Fruit fly (Drosophila melanogaster) whole organism, embryonic: ENCODE data around the gene Pvr.
A peak's percentile ranks its signal among the peaks of the same experiment; 100 is the strongest.

ENCODE experiments used
- Atf3 ChIP-seq: fragments of 200-800 bp; sonication (Bioruptor generic); optimal IDR thresholded peaks from 3 replicates; lab custom pipeline; 2016; ENCODE audit warnings: missing biosample characterization, missing genetic modification characterization
- CG10959 ChIP-seq: fragments of 200-800 bp; sonication (Bioruptor generic); IDR thresholded peaks from 2 replicates; pipeline ENCODE4 v1.3.6; 2022; ENCODE audit warnings: missing biosample characterization, missing genetic modification characterization
- CG11456 ChIP-seq: fragments of 200-800 bp; sonication (Bioruptor generic); IDR thresholded peaks from 3 replicates; pipeline ENCODE4 v1.3.6; 2022; ENCODE audit warnings: missing biosample characterization, missing genetic modification characterization
- CG11560 ChIP-seq: fragments of 200-800 bp; sonication (Bioruptor generic); IDR thresholded peaks from 3 replicates; pipeline ENCODE4 v1.3.6; 2022; ENCODE audit warnings: missing biosample characterization, missing genetic modification characterization
- CG11723 ChIP-seq: fragments of 200-800 bp; sonication (Bioruptor generic); optimal IDR thresholded peaks from 2 replicates; lab custom pipeline; 2017; ENCODE audit warnings: missing biosample characterization, mild to moderate bottlenecking, missing genetic modification characterization
- CG12071 ChIP-seq: fragments of 200-800 bp; sonication (Bioruptor generic); optimal IDR thresholded peaks from 3 replicates; lab custom pipeline; 2018; ENCODE audit warnings: missing biosample characterization, mild to moderate bottlenecking, missing genetic modification characterization
- CG12299 ChIP-seq: fragments of 200-800 bp; sonication (Bioruptor generic); optimal IDR thresholded peaks from 2 replicates; lab custom pipeline; 2018; ENCODE audit warnings: missing biosample characterization, mild to moderate bottlenecking, missing genetic modification characterization
- CG12391 ChIP-seq: fragments of 200-800 bp; sonication (Bioruptor generic); optimal IDR thresholded peaks from 3 replicates; lab custom pipeline; 2018; ENCODE audit warnings: missing biosample characterization, mild to moderate bottlenecking, missing genetic modification characterization, moderate library complexity
- CG13287 ChIP-seq: fragments of 200-800 bp; sonication (Bioruptor generic); IDR thresholded peaks from 2 replicates; pipeline ENCODE4 v1.3.6; 2022; ENCODE audit warnings: missing biosample characterization, missing genetic modification characterization; ENCODE audit not compliant: partially characterized antibody
- CG14050 ChIP-seq: fragments of 200-800 bp; sonication (Bioruptor generic); IDR thresholded peaks from 3 replicates; pipeline ENCODE4 v1.3.6; 2022; ENCODE audit warnings: missing biosample characterization, missing genetic modification characterization
- CG1602 ChIP-seq: fragments of 200-800 bp; sonication (Bioruptor generic); optimal IDR thresholded peaks from 3 replicates; lab custom pipeline; 2016; ENCODE audit warnings: missing biosample characterization, missing genetic modification characterization
- CG17359 ChIP-seq: fragments of 200-800 bp; sonication (Bioruptor generic); optimal IDR thresholded peaks from 3 replicates; lab custom pipeline; 2018; ENCODE audit warnings: missing biosample characterization, mild to moderate bottlenecking, missing genetic modification characterization, moderate library complexity
- CG1792 ChIP-seq: fragments of 200-800 bp; sonication (Bioruptor generic); optimal IDR thresholded peaks from 2 replicates; lab custom pipeline; 2016; ENCODE audit warnings: missing biosample characterization, missing genetic modification characterization
- CG3163 ChIP-seq: fragments of 200-800 bp; sonication (Bioruptor generic); optimal IDR thresholded peaks from 3 replicates; lab custom pipeline; 2016; ENCODE audit warnings: missing biosample characterization, missing genetic modification characterization
- CG32532 ChIP-seq: fragments of 200-800 bp; sonication (Bioruptor generic); IDR thresholded peaks from 2 replicates; pipeline ENCODE4 v1.3.6; 2022; ENCODE audit warnings: missing biosample characterization, missing genetic modification characterization
- CG32767 ChIP-seq: fragments of 200-800 bp; sonication (Bioruptor generic); IDR thresholded peaks from 2 replicates; pipeline ENCODE4 v1.3.6; 2022; ENCODE audit warnings: missing biosample characterization, missing genetic modification characterization
- CG4404 ChIP-seq: fragments of 200-800 bp; sonication (Bioruptor generic); IDR thresholded peaks from 2 replicates; pipeline ENCODE4 v1.3.6; 2022; ENCODE audit warnings: missing biosample characterization, missing genetic modification characterization
- CG6654 ChIP-seq: fragments of 200-800 bp; sonication (Bioruptor generic); optimal IDR thresholded peaks from 2 replicates; lab custom pipeline; 2017; ENCODE audit warnings: missing biosample characterization, mild to moderate bottlenecking, missing genetic modification characterization
- CG7357 ChIP-seq: fragments of 200-800 bp; sonication (Bioruptor generic); IDR thresholded peaks from 3 replicates; pipeline ENCODE4 v1.3.6; 2022; ENCODE audit warnings: missing biosample characterization, missing genetic modification characterization
- CG9817 ChIP-seq: fragments of 200-800 bp; sonication (Bioruptor generic); optimal IDR thresholded peaks from 2 replicates; lab custom pipeline; 2018; ENCODE audit warnings: missing biosample characterization, mild to moderate bottlenecking, missing genetic modification characterization, moderate library complexity
- CG9932 ChIP-seq: fragments of 200-800 bp; sonication (Bioruptor generic); IDR thresholded peaks from 2 replicates; pipeline ENCODE4 v1.3.6; 2022; ENCODE audit warnings: missing biosample characterization, missing genetic modification characterization
- CTCF ChIP-seq: fragments of 200-800 bp; sonication (Bioruptor generic); optimal IDR thresholded peaks from 2 replicates; lab custom pipeline; 2017; ENCODE audit warnings: missing biosample characterization, mild to moderate bottlenecking, missing genetic modification characterization, moderate library complexity
- Dbx ChIP-seq: fragments of 200-800 bp; sonication (Bioruptor generic); IDR thresholded peaks from 3 replicates; pipeline ENCODE4 v1.3.6; 2022; ENCODE audit warnings: missing biosample characterization, missing genetic modification characterization
- Hmr ChIP-seq: fragments of 200-800 bp; sonication (Bioruptor generic); optimal IDR thresholded peaks from 3 replicates; lab custom pipeline; 2017; ENCODE audit warnings: mild to moderate bottlenecking, missing biosample characterization, missing genetic modification reagents, missing genetic modification characterization
- Med ChIP-seq: fragments of 200-800 bp; sonication (Bioruptor generic); peaks from one replicate; lab custom pipeline; 2016; ENCODE audit warnings: missing biosample characterization, missing genetic modification characterization, mild to moderate bottlenecking, inconsistent platforms, moderate library complexity
- Mes4 ChIP-seq: fragments of 200-800 bp; sonication (Bioruptor generic); optimal IDR thresholded peaks from 2 replicates; lab custom pipeline; 2016; ENCODE audit warnings: missing biosample characterization, missing genetic modification characterization
- Oaz ChIP-seq: fragments of 200-800 bp; sonication (Bioruptor generic); IDR thresholded peaks from 2 replicates; pipeline ENCODE4 v1.3.6; 2022; ENCODE audit warnings: missing biosample characterization, missing genetic modification characterization
- Ravus ChIP-seq: fragments of 200-800 bp; sonication (Bioruptor generic); IDR thresholded peaks from 2 replicates; pipeline ENCODE4 v1.3.6; 2022; ENCODE audit warnings: missing biosample characterization, missing genetic modification characterization
- Sry-δ ChIP-seq: fragments of 200-800 bp; sonication (Bioruptor generic); optimal IDR thresholded peaks from 2 replicates; lab custom pipeline; 2016; ENCODE audit warnings: missing biosample characterization, missing genetic modification characterization
- Ssrp ChIP-seq: fragments of 200-800 bp; sonication (Bioruptor generic); optimal IDR thresholded peaks from 2 replicates; lab custom pipeline; 2018; ENCODE audit warnings: missing biosample characterization, mild to moderate bottlenecking, missing genetic modification characterization, moderate library complexity
- caup ChIP-seq: fragments of 200-800 bp; sonication (Bioruptor generic); optimal IDR thresholded peaks from 3 replicates; lab custom pipeline; 2017; ENCODE audit warnings: missing biosample characterization, mild to moderate bottlenecking, missing genetic modification characterization, moderate library complexity; ENCODE audit not compliant: severe bottlenecking
- da ChIP-seq: fragments of 200-800 bp; sonication (Bioruptor generic); optimal IDR thresholded peaks from 2 replicates; lab custom pipeline; 2016; ENCODE audit warnings: missing biosample characterization, missing genetic modification characterization
- danr ChIP-seq: fragments of 200-800 bp; sonication (Bioruptor generic); IDR thresholded peaks from 2 replicates; pipeline ENCODE4 v1.3.6; 2022; ENCODE audit warnings: missing biosample characterization, missing genetic modification characterization
- dpn ChIP-seq, 2 experiments: fragments of 200-800 bp; sonication (Bioruptor generic); optimal IDR thresholded peaks; 3 replicates each; lab custom pipeline; 2016; ENCODE audit warnings: missing biosample characterization in 2 of 2, missing genetic modification characterization in 2 of 2
- eyg ChIP-seq: fragments of 200-800 bp; sonication (Bioruptor generic); optimal IDR thresholded peaks from 3 replicates; lab custom pipeline; 2016; ENCODE audit warnings: missing biosample characterization, missing genetic modification characterization
- ftz-f1 ChIP-seq: fragments of 200-800 bp; sonication (Bioruptor generic); optimal IDR thresholded peaks from 2 replicates; lab custom pipeline; 2016; ENCODE audit warnings: missing biosample characterization, missing genetic modification characterization
- gcm2 ChIP-seq: fragments of 200-800 bp; sonication (Bioruptor generic); optimal IDR thresholded peaks from 2 replicates; lab custom pipeline; 2016; ENCODE audit warnings: missing biosample characterization, missing genetic modification characterization
- gfzf ChIP-seq: fragments of 200-800 bp; sonication (Bioruptor generic); optimal IDR thresholded peaks from 2 replicates; lab custom pipeline; 2016; ENCODE audit warnings: missing biosample characterization, mild to moderate bottlenecking, missing genetic modification characterization, moderate library complexity
- gsb-n ChIP-seq: fragments of 200-800 bp; sonication (Bioruptor generic); optimal IDR thresholded peaks from 3 replicates; lab custom pipeline; 2018; ENCODE audit warnings: missing biosample characterization, mild to moderate bottlenecking, missing genetic modification characterization
- h ChIP-seq: fragments of >200 bp; optimal IDR thresholded peaks from 2 replicates; lab custom pipeline; 2017
- hbn ChIP-seq: fragments of 200-800 bp; sonication (Bioruptor generic); IDR thresholded peaks from 2 replicates; pipeline ENCODE4 v1.3.6; 2022; ENCODE audit warnings: missing biosample characterization, missing genetic modification characterization; ENCODE audit not compliant: partially characterized antibody
- ind ChIP-seq: fragments of 200-800 bp; sonication (Bioruptor generic); optimal IDR thresholded peaks from 3 replicates; lab custom pipeline; 2016; ENCODE audit warnings: missing biosample characterization, missing genetic modification characterization
- mirr ChIP-seq: fragments of 200-800 bp; sonication (Bioruptor generic); optimal IDR thresholded peaks from 3 replicates; lab custom pipeline; 2018; ENCODE audit warnings: missing biosample characterization, mild to moderate bottlenecking, missing genetic modification characterization
- nmo ChIP-seq: fragments of 200-800 bp; sonication (Bioruptor generic); optimal IDR thresholded peaks from 2 replicates; lab custom pipeline; 2018; ENCODE audit warnings: missing biosample characterization, mild to moderate bottlenecking, missing genetic modification characterization, moderate library complexity
- onecut ChIP-seq: fragments of 200-800 bp; sonication (Bioruptor generic); IDR thresholded peaks from 2 replicates; pipeline ENCODE4 v1.3.6; 2022; ENCODE audit warnings: missing biosample characterization, missing genetic modification characterization
- p53 ChIP-seq: fragments of 200-800 bp; sonication (Bioruptor generic); optimal IDR thresholded peaks from 2 replicates; lab custom pipeline; 2016; ENCODE audit warnings: missing biosample characterization, missing genetic modification characterization
- phol ChIP-seq: fragments of 200-800 bp; sonication (Bioruptor generic); optimal IDR thresholded peaks from 3 replicates; lab custom pipeline; 2018; ENCODE audit warnings: missing biosample characterization, mild to moderate bottlenecking, missing genetic modification characterization, moderate library complexity
- schlank ChIP-seq: fragments of 200-800 bp; sonication (Bioruptor generic); optimal IDR thresholded peaks from 2 replicates; lab custom pipeline; 2018; ENCODE audit warnings: missing biosample characterization, mild to moderate bottlenecking, missing genetic modification characterization
- sna ChIP-seq: fragments of 200-800 bp; sonication (Bioruptor generic); IDR thresholded peaks from 2 replicates; pipeline ENCODE4 v1.3.6; 2022; ENCODE audit warnings: missing biosample characterization, missing genetic modification characterization; ENCODE audit not compliant: partially characterized antibody
- wor ChIP-seq: fragments of 200-800 bp; sonication (Bioruptor generic); IDR thresholded peaks from 2 replicates; pipeline ENCODE4 v1.3.6; 2022; ENCODE audit warnings: missing biosample characterization, missing genetic modification characterization
- zf30C ChIP-seq: fragments of 200-800 bp; sonication (Bioruptor generic); optimal IDR thresholded peaks from 3 replicates; lab custom pipeline; 2018; ENCODE audit warnings: missing biosample characterization, mild to moderate bottlenecking, missing genetic modification characterization
- zfh1 ChIP-seq: fragments of 200-800 bp; sonication (Bioruptor generic); IDR thresholded peaks from 3 replicates; pipeline ENCODE4 v1.3.6; 2022; ENCODE audit warnings: missing biosample characterization, missing genetic modification characterization

The Pvr gene

DNA sequence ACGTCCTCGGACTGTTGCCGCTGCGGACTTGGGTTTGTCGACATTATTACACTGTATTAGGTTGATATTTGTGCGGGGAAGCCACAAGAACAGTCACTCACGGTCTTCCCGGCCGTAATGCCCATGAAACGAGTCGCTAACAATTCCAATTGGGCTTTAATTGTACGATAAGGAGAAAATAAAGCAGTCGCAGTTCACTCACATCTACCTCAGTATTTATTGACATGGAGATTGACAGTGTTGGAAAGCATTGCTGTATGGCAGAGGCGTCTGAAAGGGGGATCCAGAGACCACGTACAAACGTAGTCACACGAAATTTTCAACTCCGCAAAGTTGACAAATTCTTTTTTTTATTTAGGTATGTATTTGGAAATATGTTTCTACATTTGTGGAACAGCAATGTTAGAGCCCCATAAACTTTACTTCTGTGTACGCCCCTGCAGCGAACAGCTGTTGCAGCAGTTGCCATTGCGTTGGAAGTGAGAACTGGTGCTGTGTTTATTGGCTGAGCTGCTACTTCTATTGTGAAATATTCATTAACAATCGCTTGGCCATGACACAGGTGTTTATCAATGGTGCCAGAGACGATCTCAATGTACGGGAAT is 26.9 kb downstream of the Pvr start, which contains the start of the genes CG8372 and CG8360 (continued):
- peak; percentile 93 for TF ChIP-seq CG6654 (GFP tag; lab: Kevin White, UChicago)
- no peak; the same call in 1 of the 2 replicates for TF ChIP-seq hbn (GFP tag; lab: Robert Waterston, UW)
- peak; percentile 99 for TF ChIP-seq CG14050 (GFP tag; lab: Robert Waterston, UW)
- TF ChIP-seq CG7357 (GFP tag; lab: Robert Waterston, UW): peak; percentile 95
- TF ChIP-seq schlank (tag; lab: Kevin White, UChicago): peak; percentile 97
- TF ChIP-seq CG32532 (GFP tag; lab: Robert Waterston, UW): peak; percentile 99
- peak; percentile 99 for TF ChIP-seq ind (GFP tag; lab: Kevin White, UChicago)
- peak; percentile 99 for TF ChIP-seq CG4404 (GFP tag; lab: Robert Waterston, UW)
- TF ChIP-seq eyg (GFP tag; lab: Kevin White, UChicago): peak; percentile 99
- no peak for TF ChIP-seq h (lab: Kevin White, UChicago)
- TF ChIP-seq Med (GFP tag; lab: Kevin White, UChicago): peak; percentile 100
- TF ChIP-seq Oaz (GFP tag; lab: Robert Waterston, UW): peak; percentile 98
- peak; percentile 37 for TF ChIP-seq zf30C
- TF ChIP-seq Atf3: peak; percentile 99
- peak; percentile 96 for TF ChIP-seq wor (GFP tag; lab: Robert Waterston, UW)
- peak; percentile 98 for TF ChIP-seq danr
- peak; percentile 98 for TF ChIP-seq p53 (GFP tag; lab: Kevin White, UChicago)
- TF ChIP-seq CG11560 (tag; lab: Robert Waterston, UW): peak; percentile 93
- TF ChIP-seq CG12299 (tag; lab: Kevin White, UChicago): peak; percentile 97
- peak; percentile 75 for TF ChIP-seq CG13287 (GFP tag; lab: Robert Waterston, UW)
- TF ChIP-seq zfh1: peak; percentile 100
- peak; percentile 93 for TF ChIP-seq Ravus (GFP tag; lab: Robert Waterston, UW)
- peak; percentile 98 for TF ChIP-seq Mes4 (GFP tag; lab: Kevin White, UChicago)
- TF ChIP-seq CG9817 (tag; lab: Kevin White, UChicago): peak; percentile 98
- peak; percentile 69 for TF ChIP-seq sna
- TF ChIP-seq phol (tag; lab: Kevin White, UChicago): peak; percentile 99
- peak; percentile 46 for TF ChIP-seq gfzf (GFP tag; lab: Kevin White, UChicago)
- TF ChIP-seq da (GFP tag; lab: Kevin White, UChicago): peak; percentile 98
- peak; percentile 96 for TF ChIP-seq onecut (GFP tag; lab: Robert Waterston, UW)
- peak; percentile 98 for TF ChIP-seq Ssrp (tag; lab: Kevin White, UChicago)
- TF ChIP-seq dpn (GFP tag; optimal IDR thresholded peaks at IDR 0.05; lab: Kevin White, UChicago): peak; percentile 99
- TF ChIP-seq gcm2: peak; percentile 99
- TF ChIP-seq CG3163 (GFP tag; lab: Kevin White, UChicago): peak; percentile 94
- peak; percentile 99 for TF ChIP-seq Hmr (GFP tag; lab: Kevin White, UChicago)
- TF ChIP-seq mirr (GFP tag; lab: Kevin White, UChicago): peak; percentile 99
- TF ChIP-seq CTCF (GFP tag; lab: Kevin White, UChicago): peak; percentile 76
- peak; percentile 82 for TF ChIP-seq ftz-f1 (GFP tag; lab: Kevin White, UChicago)
- TF ChIP-seq nmo: peak; percentile 99
- TF ChIP-seq CG11456: peak; percentile 99
- TF ChIP-seq CG17359 (tag; lab: Kevin White, UChicago): peak; percentile 99
- TF ChIP-seq, all 482 proteins: peak for 454

DNA sequence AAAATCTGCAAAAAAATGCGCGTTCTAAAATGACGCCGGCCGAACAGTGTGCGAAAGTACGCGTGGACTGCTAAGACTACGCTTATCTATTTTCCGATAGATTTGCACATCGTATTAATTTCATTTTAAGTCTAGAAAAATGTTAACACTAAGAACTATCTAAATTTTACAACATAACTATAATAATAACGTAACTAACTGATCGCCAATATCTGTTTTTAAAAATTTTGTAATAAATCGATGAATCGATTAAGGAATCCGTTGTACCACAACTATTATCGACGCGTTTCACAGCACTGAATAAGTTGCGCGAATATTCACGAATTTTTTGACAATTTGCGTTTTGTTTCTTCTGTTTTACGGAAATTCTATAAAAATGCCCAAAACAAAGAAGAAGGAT is 28.6 kb downstream of the Pvr start, which contains the start of gene Ssb-c31a:
Gene Ssb-c31a, plus strand, starts transcription at position 278 of the 400 bp plus-strand sequence.
- TF ChIP-seq hbn (GFP tag; lab: Robert Waterston, UW) (peak; percentile 74), CG1602 (GFP tag; lab: Kevin White, UChicago) (peak; percentile 35), CG1792 (GFP tag; lab: Kevin White, UChicago) (peak; percentile 55), CG9932 (GFP tag; lab: Robert Waterston, UW) (peak; percentile 81), caup (GFP tag; lab: Kevin White, UChicago) (peak; percentile 47), CG32767 (GFP tag; lab: Robert Waterston, UW) (no peak), gsb-n (tag; lab: Kevin White, UChicago) (peak; percentile 23), CG11723 (no peak), phol (tag; lab: Kevin White, UChicago) (peak; percentile 73), Dbx (GFP tag; lab: Robert Waterston, UW) (peak; percentile 63), Sry-δ (GFP tag; lab: Kevin White, UChicago) (peak; percentile 84), CG12391 (peak; percentile 57), CG10959 (no peak), CG12071 (GFP tag; lab: Kevin White, UChicago) (no peak)
